Worm (Caenorhabditis elegans) whole organism, L4 larva: ENCODE measurements around the gene hpo-30.

ENCODE experiments used
- ZK546.5 ChIP-seq, 2 experiments: sonication (generic microtip); optimal IDR thresholded peaks; 2 replicates each; lab custom pipeline; 2017; ENCODE audit warnings: missing biosample characterization in 2 of 2, missing genetic modification characterization in 2 of 2
- dpl-1 ChIP-seq: fragments of 150-350 bp; optimal IDR thresholded peaks from 2 replicates; lab custom pipeline; 2014; ENCODE audit warnings: missing biosample characterization, missing genetic modification reagents, missing genetic modification characterization
- lin-13 ChIP-seq: fragments of 150-350 bp; optimal IDR thresholded peaks from 2 replicates; lab custom pipeline; 2014; ENCODE audit warnings: missing biosample characterization, missing genetic modification reagents, missing genetic modification characterization
- nhr-11 ChIP-seq: fragments of 150-350 bp; optimal IDR thresholded peaks from 2 replicates; lab custom pipeline; 2014; ENCODE audit warnings: missing biosample characterization, missing genetic modification characterization
- skn-1 ChIP-seq: fragments of 150-350 bp; optimal IDR thresholded peaks from 2 replicates; lab custom pipeline; 2014; ENCODE audit warnings: missing biosample characterization, missing genetic modification characterization
- zip-2 ChIP-seq: fragments of 150-350 bp; optimal IDR thresholded peaks from 2 replicates; lab custom pipeline; 2014; ENCODE audit warnings: missing biosample characterization, missing genetic modification characterization
- ztf-7 ChIP-seq: fragments of 150-350 bp; optimal IDR thresholded peaks from 2 replicates; lab custom pipeline; 2014; ENCODE audit warnings: missing biosample characterization, missing genetic modification characterization

ce11 chrV:12296122-12296521 is 14.0 kb downstream of the hpo-30 start:
- no peak for TF ChIP-seq nhr-11 (tag; lab: Kevin White, UChicago)
- TF ChIP-seq skn-1 (tag; lab: Kevin White, UChicago), result no peak
- TF ChIP-seq ztf-7, result no peak
- no peak for TF ChIP-seq dpl-1 (GFP tag; lab: Kevin White, UChicago)
- no peak for TF ChIP-seq zip-2 (tag; lab: Kevin White, UChicago)
- no peak for TF ChIP-seq ZK546.5 (tag; optimal IDR thresholded peaks at IDR 0.05; lab: Kevin White, UChicago)
- TF ChIP-seq lin-13 (GFP tag; lab: Kevin White, UChicago), result no peak
